Fruit fly (Drosophila melanogaster): ENCODE results near the gene CarT.

The CarT gene

DNA sequence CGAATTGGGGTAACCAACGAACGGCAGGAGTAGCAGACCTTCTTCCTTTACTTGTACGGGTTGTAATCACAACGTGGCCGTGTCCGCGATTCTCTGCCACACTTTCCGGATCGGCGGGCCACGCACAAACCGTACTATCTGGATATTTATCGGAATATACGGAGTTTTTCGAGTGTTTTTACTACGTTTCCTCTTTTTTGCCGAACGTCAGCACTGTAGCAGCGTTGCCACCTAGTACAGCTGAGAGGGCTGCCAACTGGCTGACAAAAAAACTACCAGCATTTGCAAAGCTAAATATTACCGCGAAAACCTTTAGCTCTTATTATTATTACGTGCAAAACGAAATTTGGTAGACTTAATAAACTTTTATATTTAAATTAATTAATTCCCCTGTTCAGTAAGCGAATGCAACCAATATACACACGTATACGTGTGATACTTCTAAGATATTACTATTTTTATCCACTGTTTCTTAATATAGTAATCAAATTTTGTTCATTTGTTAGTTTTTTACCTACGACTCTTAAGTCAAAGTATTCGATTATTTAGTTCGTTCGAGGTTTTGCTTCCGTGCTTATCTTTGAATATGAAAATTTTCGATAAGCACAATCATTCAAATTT, 4.1 kb upstream of the CarT start, which contains the start of gene TM9SF2 (continued):
- TF ChIP-seq Dll (GFP tag; IDR thresholded peaks at IDR 0.05; ENCODE audit: partially characterized antibody) (no peak), CG11085 (GFP tag; IDR thresholded peaks at IDR 0.05) (0 out of 2 replicates have a peak, but pooled peaks have one; percentile 20), prd (optimal IDR thresholded peaks at IDR 0.05) (no peak), prd (GFP tag; IDR thresholded peaks at IDR 0.05) (peak; percentile 32; the same call in 2 of the 3 replicates), ind (GFP tag; optimal IDR thresholded peaks at IDR 0.05) (no peak), sim (GFP tag; IDR thresholded peaks at IDR 0.05) (no peak), gcm2 (GFP tag; optimal IDR thresholded peaks at IDR 0.05) (no peak), CG10654 (GFP tag; optimal IDR thresholded peaks at IDR 0.05) (peak; percentile 0), Spps (tag; optimal IDR thresholded peaks at IDR 0.05) (no peak), CG14441 (GFP tag; IDR thresholded peaks at IDR 0.05) (no peak), CG10431 (GFP tag; optimal IDR thresholded peaks at IDR 0.05) (no peak), CG1603 (tag; optimal IDR thresholded peaks at IDR 0.05) (no peak), Antp (GFP tag; optimal IDR thresholded peaks at IDR 0.05) (peak; percentile 23), lab (GFP tag; optimal IDR thresholded peaks at IDR 0.05) (peak; percentile 48), btn (GFP tag; optimal IDR thresholded peaks at IDR 0.05) (no peak), B-H1 (GFP tag; IDR thresholded peaks at IDR 0.05) (peak; percentile 12; the same call in 1 of the 3 replicates), CG4730 (GFP tag; IDR thresholded peaks at IDR 0.05) (0 out of 2 replicates have a peak, but pooled peaks have one; percentile 39), CG12104 (GFP tag; optimal IDR thresholded peaks at IDR 0.05) (no peak), kay (GFP tag; optimal IDR thresholded peaks at IDR 0.05) (no peak), CG15601 (tag; optimal IDR thresholded peaks at IDR 0.05) (no peak), ac (GFP tag; optimal IDR thresholded peaks at IDR 0.05) (no peak), CG33213 (GFP tag; optimal IDR thresholded peaks at IDR 0.05) (no peak), CG8478 (optimal IDR thresholded peaks at IDR 0.05) (no peak), Hmr (GFP tag; optimal IDR thresholded peaks at IDR 0.05) (peak; percentile 22), CoRest (tag; optimal IDR thresholded peaks at IDR 0.05) (peak; percentile 60), eyg (GFP tag; optimal IDR thresholded peaks at IDR 0.05) (no peak), Rx (GFP tag; IDR thresholded peaks at IDR 0.05) (no peak), sc (optimal IDR thresholded peaks at IDR 0.05) (no peak), sc (GFP tag; optimal IDR thresholded peaks at IDR 0.05) (no peak), CG7556 (GFP tag; optimal IDR thresholded peaks at IDR 0.05) (no peak), CG16813 (GFP tag; IDR thresholded peaks at IDR 0.05; ENCODE audit: partially characterized antibody) (no peak), CG8765 (GFP tag; IDR thresholded peaks at IDR 0.05) (no peak), NK7.1 (GFP tag; optimal IDR thresholded peaks at IDR 0.05) (no peak), hb (GFP tag; IDR thresholded peaks at IDR 0.05; ENCODE audit: partially characterized antibody) (0 out of 3 replicates have a peak, but pooled peaks have one; percentile 49), Sry-δ (GFP tag; optimal IDR thresholded peaks at IDR 0.05) (no peak), CG8281 (tag; optimal IDR thresholded peaks at IDR 0.05) (no peak), Elba2 (GFP tag; optimal IDR thresholded peaks at IDR 0.05) (no peak), CG6791 (GFP tag; IDR thresholded peaks at IDR 0.05; ENCODE audit: partially characterized antibody) (0 out of 3 replicates have a peak, but pooled peaks have one; percentile 21), CG6175 (GFP tag; IDR thresholded peaks at IDR 0.05) (no peak), Scr (GFP tag; IDR thresholded peaks at IDR 0.05; ENCODE audit: partially characterized antibody) (no peak), Vsx1 (GFP tag; optimal IDR thresholded peaks at IDR 0.05) (no peak), bigmax (GFP tag; optimal IDR thresholded peaks at IDR 0.05) (no peak), CG6813 (GFP tag; optimal IDR thresholded peaks at IDR 0.05) (no peak), al (GFP tag; IDR thresholded peaks at IDR 0.05) (0 out of 2 replicates have a peak, but pooled peaks have one; percentile 19), mld (GFP tag; IDR thresholded peaks at IDR 0.05; ENCODE audit: partially characterized antibody) (no peak), Dref (GFP tag; IDR thresholded peaks at IDR 0.05) (peak; percentile 46), Dp (GFP tag; optimal IDR thresholded peaks at IDR 0.05) (no peak), CG4404 (GFP tag; IDR thresholded peaks at IDR 0.05) (no peak), salm (tag; optimal IDR thresholded peaks at IDR 0.05) (no peak), CG11560 (tag; IDR thresholded peaks at IDR 0.05) (no peak), sqz (GFP tag; optimal IDR thresholded peaks at IDR 0.05) (no peak)
